Worm (Caenorhabditis elegans) whole organism, late embryonic: ENCODE data around the gene ztf-13.

Experiments
- ceh-22 ChIP-seq: sonication (generic microtip); optimal IDR thresholded peaks from 2 replicates; lab custom pipeline; 2017; ENCODE audit warnings: missing biosample characterization, missing genetic modification characterization
- ceh-9 ChIP-seq: sonication (generic microtip); optimal IDR thresholded peaks from 2 replicates; lab custom pipeline; 2016; ENCODE audit warnings: mild to moderate bottlenecking, missing genetic modification characterization, inconsistent platforms, missing compliant biosample characterization
- elt-2 ChIP-seq: sonication (generic microtip); optimal IDR thresholded peaks from 2 replicates; lab custom pipeline; 2016; ENCODE audit warnings: missing genetic modification reagents, missing genetic modification characterization, missing compliant biosample characterization
- ets-4 ChIP-seq: sonication (generic microtip); optimal IDR thresholded peaks from 2 replicates; lab custom pipeline; 2016; ENCODE audit warnings: missing genetic modification characterization, missing compliant biosample characterization
- lin-11 ChIP-seq: fragments of 200-800 bp; sonication (Bioruptor generic); optimal IDR thresholded peaks from 2 replicates; lab custom pipeline; 2018; ENCODE audit warnings: mild to moderate bottlenecking, missing genetic modification characterization, missing compliant biosample characterization
- mec-3 ChIP-seq: sonication (generic microtip); optimal IDR thresholded peaks from 2 replicates; lab custom pipeline; 2016; ENCODE audit warnings: borderline replicate concordance, missing genetic modification characterization, missing compliant biosample characterization
- nhr-11 ChIP-seq: fragments of 150-350 bp; optimal IDR thresholded peaks from 2 replicates; lab custom pipeline; 2014; ENCODE audit warnings: missing biosample characterization, missing genetic modification characterization
- pax-1 ChIP-seq: fragments of 150-350 bp; optimal IDR thresholded peaks from 2 replicates; lab custom pipeline; 2014; ENCODE audit warnings: missing biosample characterization, missing genetic modification characterization
- pha-2 ChIP-seq: sonication (generic microtip); optimal IDR thresholded peaks from 2 replicates; lab custom pipeline; 2017; ENCODE audit warnings: mild to moderate bottlenecking, missing genetic modification characterization, missing compliant biosample characterization
- pha-4 ChIP-seq: fragments of 150-350 bp; optimal IDR thresholded peaks from 2 replicates; lab custom pipeline; 2018; ENCODE audit warnings: missing biosample characterization, missing genetic modification reagents, missing genetic modification characterization
- pqm-1 ChIP-seq: sonication (generic microtip); optimal IDR thresholded peaks from 2 replicates; lab custom pipeline; 2016; ENCODE audit warnings: missing genetic modification characterization, missing compliant biosample characterization
- sox-4 ChIP-seq: sonication (generic microtip); optimal IDR thresholded peaks from 2 replicates; lab custom pipeline; 2017; ENCODE audit warnings: mild to moderate bottlenecking, missing genetic modification characterization, inconsistent platforms, missing compliant biosample characterization
- tbx-2 ChIP-seq: sonication (generic microtip); optimal IDR thresholded peaks from 2 replicates; lab custom pipeline; 2016; ENCODE audit warnings: missing genetic modification characterization, missing compliant biosample characterization
- unc-3 ChIP-seq, 2 experiments: fragments of 200-800 bp in 1 of 2; sonication (Bioruptor generic) in 1 of 2; sonication (generic microtip) in 1 of 2; conservative IDR thresholded peaks in 1 of 2; optimal IDR thresholded peaks in 1 of 2; 2 replicates each; pipeline versions ENCODE4 v1.3.6 to Lab custom; 2016 to 2022; ENCODE audit warnings: missing compliant biosample characterization in 2 of 2, missing genetic modification characterization in 2 of 2, missing genetic modification reagents in 1 of 2

ce11 chrX:3054802-3055201 lies 47.2 kb downstream of the ztf-13 start, which contains the start of gene twk-26:
- TF ChIP-seq tbx-2 (tag; lab: Kevin White, UChicago) (no peak), ceh-9 (no peak), sox-4 (tag; lab: Kevin White, UChicago) (no peak), unc-3 (GFP tag; conservative IDR thresholded peaks at IDR 0.05; lab: Robert Waterston, UW) (no peak), unc-3 (tag; optimal IDR thresholded peaks at IDR 0.05; lab: Kevin White, UChicago) (no peak), lin-11 (tag; lab: Kevin White, UChicago) (no peak), ets-4 (tag; lab: Kevin White, UChicago) (no peak), pax-1 (no peak), nhr-11 (no peak), pha-4 (tag; lab: Kevin White, UChicago) (no peak), ceh-22 (tag; lab: Kevin White, UChicago) (no peak), pha-2 (no peak), mec-3 (tag; lab: Kevin White, UChicago) (no peak), pqm-1 (tag; lab: Kevin White, UChicago) (no peak), elt-2 (no peak)
